Worm (Caenorhabditis elegans): ENCODE measurements around the gene cpt-3.

DNA sequence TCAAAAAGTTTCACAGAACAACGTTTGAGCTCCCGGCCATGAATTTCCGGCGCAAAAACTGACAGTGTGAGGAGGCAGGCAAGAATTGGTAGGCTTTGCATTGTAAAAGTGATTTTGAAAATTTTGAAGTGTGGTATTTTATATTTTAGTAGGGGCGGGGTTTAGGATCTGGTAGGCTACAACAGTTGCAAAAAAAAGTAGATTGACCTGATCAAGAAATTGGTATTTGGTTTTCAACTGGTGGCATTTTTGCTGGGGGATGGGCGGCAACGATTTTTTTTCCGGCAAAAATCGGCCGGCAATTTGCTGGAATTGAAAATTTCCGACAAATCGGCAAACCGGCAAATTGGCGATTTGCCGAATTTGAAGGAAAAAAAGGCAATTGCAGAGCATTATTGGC lies 21.8 kb upstream of the cpt-3 start, which contains the start of gene ins-16:
- TF ChIP-seq ama-1 (optimal IDR thresholded peaks at IDR 0.05) (no peak), aly-1 (tag; optimal IDR thresholded peaks at IDR 0.05) (no peak), ets-7 (tag; optimal IDR thresholded peaks at IDR 0.05) (no peak), hnd-1 (tag; optimal IDR thresholded peaks at IDR 0.05) (no peak), scrt-1 (GFP tag; IDR thresholded peaks at IDR 0.05) (no peak), tbx-11 (GFP tag; IDR thresholded peaks at IDR 0.05) (no peak), flt-1 (GFP tag; IDR thresholded peaks at IDR 0.05) (no peak), B0310.2 (tag; optimal IDR thresholded peaks at IDR 0.05) (no peak), pes-1 (GFP tag; IDR thresholded peaks at IDR 0.05) (no peak), tbx-37 (GFP tag; conservative IDR thresholded peaks at IDR 0.05) (no peak)

Data from whole organism, early embryonic.